Worm (Caenorhabditis elegans) whole organism, late embryonic: ENCODE data around the gene C27C12.4.

Experiments
- fkh-10 ChIP-seq: fragments of 150-350 bp; optimal IDR thresholded peaks from 2 replicates; lab custom pipeline; 2014; ENCODE audit warnings: missing biosample characterization, missing genetic modification reagents, missing genetic modification characterization
- lin-11 ChIP-seq: fragments of 200-800 bp; sonication (Bioruptor generic); optimal IDR thresholded peaks from 2 replicates; lab custom pipeline; 2018; ENCODE audit warnings: mild to moderate bottlenecking, missing genetic modification characterization, missing compliant biosample characterization
- unc-3 ChIP-seq, 2 experiments: fragments of 200-800 bp in 1 of 2; sonication (Bioruptor generic) in 1 of 2; sonication (generic microtip) in 1 of 2; conservative IDR thresholded peaks in 1 of 2; optimal IDR thresholded peaks in 1 of 2; 2 replicates each; pipeline versions ENCODE4 v1.3.6 to Lab custom; 2016 to 2022; ENCODE audit warnings: missing compliant biosample characterization in 2 of 2, missing genetic modification characterization in 2 of 2, missing genetic modification reagents in 1 of 2

DNA sequence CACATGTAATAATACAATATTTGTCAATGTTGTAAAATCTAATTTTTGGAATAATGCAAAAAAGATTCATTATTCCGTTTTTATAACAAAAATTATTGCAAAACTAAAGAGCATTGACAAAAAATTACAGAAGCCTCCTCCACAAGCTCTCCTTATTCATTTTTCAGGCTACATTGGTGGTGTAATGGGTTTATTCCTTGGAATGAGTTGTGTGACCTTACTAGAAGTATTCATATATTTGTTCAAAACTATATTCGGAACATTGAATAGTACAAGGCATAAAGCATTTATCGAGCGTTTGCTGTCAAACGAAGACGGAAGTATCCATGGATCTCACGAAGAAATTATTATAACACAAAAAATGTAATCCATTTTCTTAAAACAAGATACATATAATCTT lies 2.0 kb upstream of the C27C12.4 start:
- TF ChIP-seq fkh-10 (GFP tag; lab: Kevin White, UChicago): no peak
- no peak for TF ChIP-seq lin-11 (tag; lab: Kevin White, UChicago)
- TF ChIP-seq unc-3 (GFP tag; conservative IDR thresholded peaks at IDR 0.05; lab: Robert Waterston, UW): no peak
- TF ChIP-seq unc-3 (tag; optimal IDR thresholded peaks at IDR 0.05; lab: Kevin White, UChicago): no peak
